Worm (Caenorhabditis elegans): ENCODE results near the gene tag-243.
A peak's percentile ranks its signal among the peaks of the same experiment; 100 is the strongest.

The tag-243 gene

ce11 chrIII:4688356-4688755, at the start of gene tag-243:
Gene tag-243 (minus strand): TSS chrIII:4688456.
- TF ChIP-seq ceh-36 (tag; optimal IDR thresholded peaks at IDR 0.05): no peak
- TF ChIP-seq flt-1 (GFP tag; IDR thresholded peaks at IDR 0.05): no peak
- TF ChIP-seq ama-1 (optimal IDR thresholded peaks at IDR 0.05): no peak
- no peak for TF ChIP-seq hmg-4 (GFP tag; optimal IDR thresholded peaks at IDR 0.05)
- TF ChIP-seq B0310.2 (tag; optimal IDR thresholded peaks at IDR 0.05): no peak
- no peak for TF ChIP-seq ets-7 (tag; optimal IDR thresholded peaks at IDR 0.05)
- no peak for TF ChIP-seq ceh-13 (GFP tag; optimal IDR thresholded peaks at IDR 0.05)
- TF ChIP-seq sea-1 (GFP tag; conservative IDR thresholded peaks at IDR 0.05): no peak
- TF ChIP-seq pes-1 (GFP tag; IDR thresholded peaks at IDR 0.05): no peak
- TF ChIP-seq hnd-1 (tag; optimal IDR thresholded peaks at IDR 0.05): no peak
- no peak for TF ChIP-seq tra-4 (tag; optimal IDR thresholded peaks at IDR 0.05)

ce11 chrIII:4735443-4735842, 47.2 kb upstream of the tag-243 start, which contains the start of gene F17C8.7:
Gene F17C8.7 (plus strand): TSS chrIII:4735743.
- no peak for TF ChIP-seq pes-1 (GFP tag; IDR thresholded peaks at IDR 0.05)

- no peak for TF ChIP-seq B0310.2 (tag; optimal IDR thresholded peaks at IDR 0.05)
- no peak for TF ChIP-seq hnd-1 (tag; optimal IDR thresholded peaks at IDR 0.05)
- TF ChIP-seq hmbx-1 (tag; optimal IDR thresholded peaks at IDR 0.05): no peak
- TF ChIP-seq flt-1 (GFP tag; IDR thresholded peaks at IDR 0.05): no peak
- no peak for TF ChIP-seq scrt-1 (GFP tag; IDR thresholded peaks at IDR 0.05)
- TF ChIP-seq tbx-11 (GFP tag; IDR thresholded peaks at IDR 0.05): no peak
- no peak for TF ChIP-seq ceh-36 (tag; optimal IDR thresholded peaks at IDR 0.05)
- TF ChIP-seq F13C5.2 (tag; optimal IDR thresholded peaks at IDR 0.05): no peak
Measured at ce11 chrIII:4734056-4734455, 45.8 kb upstream of the tag-243 start, which contains the start of gene F17C8.9. Gene F17C8.9 (plus strand): TSS chrIII:4734356.

ce11 chrIII:4731295-4731988, 43.2 kb upstream of the tag-243 start, which contains the start of gene F17C8.3:
Gene F17C8.3 (plus strand): TSS chrIII:4731938.
- TF ChIP-seq ets-7 (tag; optimal IDR thresholded peaks at IDR 0.05): no peak
- TF ChIP-seq tra-4 (tag; optimal IDR thresholded peaks at IDR 0.05): no peak
- no peak for TF ChIP-seq F13C5.2 (tag; optimal IDR thresholded peaks at IDR 0.05)
- TF ChIP-seq hmg-4 (GFP tag; optimal IDR thresholded peaks at IDR 0.05): no peak
- TF ChIP-seq B0310.2 (tag; optimal IDR thresholded peaks at IDR 0.05): no peak
- TF ChIP-seq scrt-1 (GFP tag; IDR thresholded peaks at IDR 0.05): no peak
- TF ChIP-seq pes-1 (GFP tag; IDR thresholded peaks at IDR 0.05): no peak
- no peak for TF ChIP-seq ama-1 (optimal IDR thresholded peaks at IDR 0.05)
- TF ChIP-seq tbx-11 (GFP tag; IDR thresholded peaks at IDR 0.05): no peak
- no peak for TF ChIP-seq ceh-36 (tag; optimal IDR thresholded peaks at IDR 0.05)
- TF ChIP-seq ceh-13 (GFP tag; optimal IDR thresholded peaks at IDR 0.05): no peak
- no peak for TF ChIP-seq hnd-1 (tag; optimal IDR thresholded peaks at IDR 0.05)
- TF ChIP-seq flt-1 (GFP tag; IDR thresholded peaks at IDR 0.05): no peak
- no peak for TF ChIP-seq sea-1 (GFP tag; conservative IDR thresholded peaks at IDR 0.05)
- no peak for TF ChIP-seq aly-1 (tag; optimal IDR thresholded peaks at IDR 0.05)
- no peak for TF ChIP-seq tbx-37 (GFP tag; conservative IDR thresholded peaks at IDR 0.05)
- no peak for TF ChIP-seq hmbx-1 (tag; optimal IDR thresholded peaks at IDR 0.05)

ce11 chrIII:4723922-4724321, 35.7 kb upstream of the tag-243 start:
- TF ChIP-seq F13C5.2 (tag; optimal IDR thresholded peaks at IDR 0.05): no peak
- no peak for TF ChIP-seq scrt-1 (GFP tag; IDR thresholded peaks at IDR 0.05)
- no peak for TF ChIP-seq hmbx-1 (tag; optimal IDR thresholded peaks at IDR 0.05)
- no peak for TF ChIP-seq flt-1 (GFP tag; IDR thresholded peaks at IDR 0.05)
- no peak for TF ChIP-seq aly-1 (tag; optimal IDR thresholded peaks at IDR 0.05)
- TF ChIP-seq tbx-37 (GFP tag; conservative IDR thresholded peaks at IDR 0.05): no peak
- no peak for TF ChIP-seq hnd-1 (tag; optimal IDR thresholded peaks at IDR 0.05)
- TF ChIP-seq sea-1 (GFP tag; conservative IDR thresholded peaks at IDR 0.05): no peak
- no peak for TF ChIP-seq tra-4 (tag; optimal IDR thresholded peaks at IDR 0.05)

ce11 chrIII:4721750-4722149, 33.5 kb upstream of the tag-243 start, which contains the start of gene acy-1:
Gene acy-1 (plus strand): TSS chrIII:4722095.
- peak; percentile 56 for TF ChIP-seq hmg-4 (GFP tag; optimal IDR thresholded peaks at IDR 0.05)
- peak; percentile 11 for TF ChIP-seq F13C5.2 (tag; optimal IDR thresholded peaks at IDR 0.05)
- no peak for TF ChIP-seq hnd-1 (tag; optimal IDR thresholded peaks at IDR 0.05)

- TF ChIP-seq B0310.2 (tag; optimal IDR thresholded peaks at IDR 0.05): no peak
- no peak for TF ChIP-seq scrt-1 (GFP tag; IDR thresholded peaks at IDR 0.05)
- no peak for TF ChIP-seq tra-4 (tag; optimal IDR thresholded peaks at IDR 0.05)
- TF ChIP-seq hnd-1 (tag; optimal IDR thresholded peaks at IDR 0.05): no peak
- no peak for TF ChIP-seq tbx-11 (GFP tag; IDR thresholded peaks at IDR 0.05)
- TF ChIP-seq flt-1 (GFP tag; IDR thresholded peaks at IDR 0.05): no peak
- TF ChIP-seq pes-1 (GFP tag; IDR thresholded peaks at IDR 0.05): no peak
- TF ChIP-seq sea-1 (GFP tag; conservative IDR thresholded peaks at IDR 0.05): no peak
- TF ChIP-seq hmg-4 (GFP tag; optimal IDR thresholded peaks at IDR 0.05): no peak
- TF ChIP-seq tbx-37 (GFP tag; conservative IDR thresholded peaks at IDR 0.05): no peak
- TF ChIP-seq ama-1 (optimal IDR thresholded peaks at IDR 0.05): no peak
- TF ChIP-seq ets-7 (tag; optimal IDR thresholded peaks at IDR 0.05): no peak
- TF ChIP-seq ceh-36 (tag; optimal IDR thresholded peaks at IDR 0.05): no peak
- no peak for TF ChIP-seq aly-1 (tag; optimal IDR thresholded peaks at IDR 0.05)
- no peak for TF ChIP-seq hmbx-1 (tag; optimal IDR thresholded peaks at IDR 0.05)
- no peak for TF ChIP-seq ceh-13 (GFP tag; optimal IDR thresholded peaks at IDR 0.05)
- no peak for TF ChIP-seq F13C5.2 (tag; optimal IDR thresholded peaks at IDR 0.05)
Measured at ce11 chrIII:4720620-4721227, 32.5 kb upstream of the tag-243 start, which contains the start of gene emb-5. Gene emb-5 (minus strand): TSS chrIII:4720670.
